Worm (Caenorhabditis elegans): ENCODE measurements around the gene C16C8.20.
"Not testable (repeated sequence)": the region's sequence is repeated elsewhere in the genome, so short reads cannot be mapped to it uniquely, and the experiment has no call there.

C16C8.20 gene

ce11 chrII:3461586-3461985, 14.8 kb downstream of the C16C8.20 start, which contains the start of gene C16C8.8:
C16C8.8 (minus strand) TSS chrII:3461686.
- TF ChIP-seq Y53F4B.3 (GFP tag; IDR thresholded peaks at IDR 0.05) = no peak
- TF ChIP-seq lsl-1 (GFP tag; optimal IDR thresholded peaks at IDR 0.05) = no peak
- no peak for TF ChIP-seq egrh-3 (GFP tag; IDR thresholded peaks at IDR 0.05)
- TF ChIP-seq nhr-90 (tag; optimal IDR thresholded peaks at IDR 0.05) = no peak
- TF ChIP-seq dpff-1 (tag; optimal IDR thresholded peaks at IDR 0.05) = no peak
- TF ChIP-seq C17E4.6 (GFP tag; IDR thresholded peaks at IDR 0.05) = no peak
- TF ChIP-seq madf-8 (GFP tag; conservative IDR thresholded peaks at IDR 0.05) = no peak
- no peak for TF ChIP-seq akir-1 (GFP tag; optimal IDR thresholded peaks at IDR 0.05)

ce11 chrII:3463097-3463496, 16.4 kb downstream of the C16C8.20 start, which contains the start of gene C16C8.9:
C16C8.9 (minus strand) TSS chrII:3463197.
- no peak for TF ChIP-seq tbp1 (GFP tag; optimal IDR thresholded peaks at IDR 0.05)
- TF ChIP-seq ztf-3 (GFP tag; optimal IDR thresholded peaks at IDR 0.05) = no peak
- no peak for TF ChIP-seq F49E8.2 (tag; optimal IDR thresholded peaks at IDR 0.05; ENCODE audit: insufficient read depth)
- TF ChIP-seq nhr-27 (tag; optimal IDR thresholded peaks at IDR 0.05) = no peak
- TF ChIP-seq snpc-3.4 (tag; optimal IDR thresholded peaks at IDR 0.05) = no peak
- no peak for TF ChIP-seq die-1 (tag; optimal IDR thresholded peaks at IDR 0.05)
- TF ChIP-seq hsf-1 (GFP tag; IDR thresholded peaks at IDR 0.05) = no peak
- no peak for TF ChIP-seq tlf-1 (GFP tag; optimal IDR thresholded peaks at IDR 0.05)
- no peak for TF ChIP-seq unc-62 (GFP tag; optimal IDR thresholded peaks at IDR 0.05)
- TF ChIP-seq somi-1 (GFP tag; optimal IDR thresholded peaks at IDR 0.05) = no peak
- TF ChIP-seq lsl-1 (GFP tag; optimal IDR thresholded peaks at IDR 0.05) = no peak
- no peak for TF ChIP-seq ceh-58 (GFP tag; IDR thresholded peaks at IDR 0.05)
- no peak for TF ChIP-seq egrh-3 (GFP tag; IDR thresholded peaks at IDR 0.05)
- TF ChIP-seq hmg-1.2 (GFP tag; IDR thresholded peaks at IDR 0.05) = no peak

DNA sequence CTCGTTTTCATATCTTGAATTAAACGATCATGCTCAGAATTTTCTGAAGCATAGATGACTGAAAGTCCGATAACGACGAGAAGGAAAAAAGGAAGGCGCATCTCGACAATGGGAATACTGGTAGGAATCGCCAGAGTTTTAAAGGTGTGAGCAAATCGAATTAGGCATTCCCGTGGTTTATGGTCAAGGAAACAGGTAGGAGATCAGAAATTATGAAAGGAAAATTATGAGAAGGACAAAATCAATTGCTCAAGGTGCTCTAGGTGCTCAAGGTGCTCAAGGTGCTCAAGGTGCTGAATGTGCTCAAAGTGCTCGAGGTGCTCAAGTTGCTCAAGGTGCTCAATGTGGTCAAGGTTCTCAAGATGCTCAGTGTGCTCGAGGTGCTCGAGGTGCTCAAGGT, 17.8 kb downstream of the C16C8.20 start, which contains the start of gene C16C8.10:
Gene C16C8.10, minus strand, starts transcription at position 101 of the 400 bp plus-strand sequence.
- TF ChIP-seq attf-5 (GFP tag; optimal IDR thresholded peaks at IDR 0.05); egl-44 (GFP tag; IDR thresholded peaks at IDR 0.05); D2030.7 (GFP tag; IDR thresholded peaks at IDR 0.05): not testable (repeated sequence)

DNA sequence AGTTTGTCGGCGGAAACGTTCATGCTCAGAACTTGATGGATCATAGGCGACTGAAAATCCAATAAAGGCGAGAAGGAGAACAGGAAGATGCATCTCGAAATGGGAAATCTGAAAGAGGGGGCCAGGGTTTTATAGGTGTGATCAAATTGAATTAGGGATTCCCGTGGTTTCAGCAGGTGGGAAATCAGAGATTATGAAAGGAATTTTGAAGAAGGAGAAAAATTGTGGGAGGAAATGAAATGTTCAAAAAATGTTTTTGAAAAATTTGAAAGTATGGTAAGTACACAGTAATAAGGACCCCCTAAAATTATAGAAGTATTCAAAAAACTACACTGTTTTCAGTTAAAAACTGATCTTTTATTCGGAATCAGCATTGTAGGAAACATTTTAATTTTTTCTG, 23.8 kb downstream of the C16C8.20 start, which contains the start of gene Y49F6B.20:
Gene Y49F6B.20, minus strand, starts transcription at position 101 of the 400 bp plus-strand sequence.
- TF ChIP-seq cebp-1 (GFP tag; IDR thresholded peaks at IDR 0.05) (no peak), cebp-1 (tag; optimal IDR thresholded peaks at IDR 0.05) (no peak)

DNA sequence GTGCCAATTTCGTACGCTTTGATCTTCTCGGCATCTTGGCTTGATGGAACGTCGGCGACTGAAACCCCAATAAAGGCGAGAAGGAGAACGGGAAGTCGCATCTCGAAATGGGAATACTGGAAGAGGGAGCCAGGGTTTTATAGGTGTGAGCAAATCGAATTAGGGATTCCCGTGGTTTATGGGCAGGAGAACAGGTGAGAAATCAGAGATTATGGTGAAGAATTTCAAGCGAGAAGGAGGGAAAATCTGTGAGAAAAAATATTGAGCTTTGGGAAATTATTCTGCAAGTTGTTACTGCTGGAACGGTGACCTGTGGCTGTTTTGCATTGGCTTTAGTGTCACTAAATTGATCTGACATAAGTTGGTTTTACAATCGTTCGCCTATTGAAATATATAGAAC, 24.9 kb downstream of the C16C8.20 start, which contains the start of gene Y49F6B.13:
Gene Y49F6B.13, minus strand, starts transcription at position 101 of the 400 bp plus-strand sequence.
- no peak for TF ChIP-seq cebp-1 (GFP tag; IDR thresholded peaks at IDR 0.05)
- no peak for TF ChIP-seq cebp-1 (tag; optimal IDR thresholded peaks at IDR 0.05)
- no peak for TF ChIP-seq snpc-1.3 (tag; optimal IDR thresholded peaks at IDR 0.05; ENCODE audit: insufficient read depth)
- TF ChIP-seq ceh-58 (GFP tag; IDR thresholded peaks at IDR 0.05) = no peak
- no peak for TF ChIP-seq dox-1 (GFP tag; IDR thresholded peaks at IDR 0.05)
- no peak for TF ChIP-seq rcor-1 (GFP tag; IDR thresholded peaks at IDR 0.05)
- no peak for TF ChIP-seq Y67H2A.10 (GFP tag; conservative IDR thresholded peaks at IDR 0.05)
- TF ChIP-seq mxl-1 (tag; optimal IDR thresholded peaks at IDR 0.05) = no peak
- TF ChIP-seq snpc-1.1 (tag; optimal IDR thresholded peaks at IDR 0.05; ENCODE audit: insufficient read depth) = no peak
- no peak for TF ChIP-seq nfyb-1 (GFP tag; IDR thresholded peaks at IDR 0.05)
- TF ChIP-seq nhr-90 (tag; optimal IDR thresholded peaks at IDR 0.05) = no peak

Data from whole organism, young adult.